Worm (Caenorhabditis elegans): ENCODE results near the gene gpd-1.

DNA sequence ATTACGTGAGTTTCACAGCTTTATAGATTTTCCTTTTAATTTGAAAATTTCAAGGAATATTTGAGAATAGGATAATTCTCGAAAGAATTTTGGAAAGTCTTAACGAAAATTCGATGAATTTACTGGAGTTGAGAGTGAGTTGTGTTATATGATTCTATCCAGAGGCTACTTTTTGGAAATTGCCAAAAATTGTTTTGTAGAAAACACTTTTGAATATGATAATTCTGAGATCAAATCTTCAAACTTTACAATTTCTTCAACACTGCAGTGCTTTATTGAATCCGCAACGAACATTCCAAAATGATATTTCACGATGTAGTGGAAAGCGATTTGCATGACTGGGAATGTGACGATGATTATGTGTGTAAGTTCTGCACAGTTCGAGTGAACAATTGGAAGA is 42.0 kb upstream of the gpd-1 start, which contains the start of gene C07E3.8:
- TF ChIP-seq ama-1 (optimal IDR thresholded peaks at IDR 0.05) (no peak), ama-1 (GFP tag; optimal IDR thresholded peaks at IDR 0.05) (no peak), nhr-90 (tag; optimal IDR thresholded peaks at IDR 0.05) (no peak), ztf-6 (GFP tag; IDR thresholded peaks at IDR 0.05) (no peak), bed-1 (GFP tag; IDR thresholded peaks at IDR 0.05) (no peak), lsl-1 (GFP tag; optimal IDR thresholded peaks at IDR 0.05) (no peak), hlh-12 (tag; optimal IDR thresholded peaks at IDR 0.05) (no peak), K11D2.4 (GFP tag; IDR thresholded peaks at IDR 0.05) (no peak), snpc-1.3 (tag; optimal IDR thresholded peaks at IDR 0.05; ENCODE audit: insufficient read depth) (no peak), hmg-20 (GFP tag; IDR thresholded peaks at IDR 0.05) (no peak)
